Fruit fly (Drosophila melanogaster) whole organism, wandering third instar larva: ENCODE measurements around the gene LUBEL.
A peak's percentile ranks its signal among the peaks of the same experiment; 100 is the strongest.

Source experiments
- Abd-B ChIP-seq: fragments of >200 bp; optimal IDR thresholded peaks from 2 replicates; lab custom pipeline; 2017; ENCODE audit warnings: missing biosample characterization, missing genetic modification characterization
- CG32264 ChIP-seq: fragments of 200-800 bp; sonication (Bioruptor generic); optimal IDR thresholded peaks from 2 replicates; lab custom pipeline; 2016; ENCODE audit warnings: missing biosample characterization, missing genetic modification characterization
- CrebA ChIP-seq: fragments of 200-800 bp; sonication (Bioruptor generic); optimal IDR thresholded peaks from 2 replicates; lab custom pipeline; 2016; ENCODE audit warnings: missing biosample characterization, mild to moderate bottlenecking, missing genetic modification characterization, borderline replicate concordance
- Dif ChIP-seq: fragments of 200-275, 200-300 bp; sonication (Bioruptor generic); optimal IDR thresholded peaks from 2 replicates; lab custom pipeline; 2018; ENCODE audit warnings: missing biosample characterization, missing genetic modification characterization; ENCODE audit not compliant: partially characterized antibody
- GATAd ChIP-seq: sonication (Bioruptor generic); optimal IDR thresholded peaks from 2 replicates; lab custom pipeline; 2016; ENCODE audit warnings: missing biosample characterization, missing genetic modification characterization
- Hnf4 ChIP-seq: fragments of 200-800 bp; sonication (Bioruptor generic); optimal IDR thresholded peaks from 2 replicates; lab custom pipeline; 2016; ENCODE audit warnings: missing biosample characterization, mild to moderate bottlenecking, missing genetic modification characterization
- Hr83 ChIP-seq: fragments of 200-300 bp; sonication (Bioruptor generic); optimal IDR thresholded peaks from 2 replicates; lab custom pipeline; 2016; ENCODE audit warnings: missing biosample characterization, mild to moderate bottlenecking, missing genetic modification characterization, moderate library complexity; ENCODE audit not compliant: poor library complexity, severe bottlenecking
- Jra ChIP-seq: sonication (Bioruptor generic); optimal IDR thresholded peaks from 2 replicates; lab custom pipeline; 2016; ENCODE audit warnings: missing biosample characterization, missing genetic modification characterization
- Mio ChIP-seq: sonication (Bioruptor generic); optimal IDR thresholded peaks from 2 replicates; lab custom pipeline; 2016; ENCODE audit warnings: missing biosample characterization, missing genetic modification characterization
- OdsH ChIP-seq: fragments of 200-800 bp; sonication (Bioruptor generic); optimal IDR thresholded peaks from 2 replicates; lab custom pipeline; 2016; ENCODE audit warnings: missing biosample characterization, mild to moderate bottlenecking, missing genetic modification characterization
- Rel ChIP-seq, 2 experiments: fragments of 200-800 bp; sonication (Bioruptor generic) in 1 of 2; optimal IDR thresholded peaks; 2 replicates in 1 of 2; 3 replicates in 1 of 2; lab custom pipeline; 2016 to 2019; ENCODE audit warnings: mild to moderate bottlenecking in 2 of 2, missing biosample characterization in 2 of 2, missing genetic modification characterization in 2 of 2, moderate library complexity in 1 of 2
- Vsx2 ChIP-seq: fragments of 200-300, 225-300 bp; sonication (Bioruptor generic); optimal IDR thresholded peaks from 2 replicates; lab custom pipeline; 2018; ENCODE audit warnings: missing biosample characterization, missing genetic modification characterization; ENCODE audit not compliant: partially characterized antibody
- brk ChIP-seq: fragments of 200-800 bp; sonication (Bioruptor generic); optimal IDR thresholded peaks from 2 replicates; lab custom pipeline; 2016; ENCODE audit warnings: missing biosample characterization, mild to moderate bottlenecking, missing genetic modification characterization
- dl ChIP-seq, 2 experiments: fragments of 175-275, 200-275 bp in 1 of 2; fragments of 200-275 bp in 1 of 2; sonication (Bioruptor generic); optimal IDR thresholded peaks; lab custom pipeline; 2018; ENCODE audit warnings: mild to moderate bottlenecking in 2 of 2, missing biosample characterization in 2 of 2, missing genetic modification characterization in 2 of 2, moderate library complexity in 2 of 2; ENCODE audit not compliant: partially characterized antibody in 2 of 2, insufficient read depth in 1 of 2
- dmrt93B ChIP-seq: fragments of 200-800 bp; sonication (Bioruptor generic); optimal IDR thresholded peaks from 2 replicates; lab custom pipeline; 2018; ENCODE audit warnings: missing biosample characterization, mild to moderate bottlenecking, missing genetic modification characterization
- dsf ChIP-seq: sonication (Bioruptor generic); optimal IDR thresholded peaks from 2 replicates; lab custom pipeline; 2016; ENCODE audit warnings: missing biosample characterization, missing genetic modification characterization, borderline replicate concordance
- foxo ChIP-seq, 2 experiments: fragments of 200-800 bp; sonication (Bioruptor generic); optimal IDR thresholded peaks; 2 replicates in 1 of 2; 3 replicates in 1 of 2; lab custom pipeline; 2016 to 2017; ENCODE audit warnings: missing biosample characterization in 2 of 2, missing genetic modification characterization in 2 of 2
- fru ChIP-seq: fragments of 200-800 bp; sonication (Bioruptor generic); optimal IDR thresholded peaks from 3 replicates; lab custom pipeline; 2016; ENCODE audit warnings: missing biosample characterization, mild to moderate bottlenecking, missing genetic modification characterization
- h ChIP-seq: fragments of 200-800 bp; sonication (Bioruptor generic); optimal IDR thresholded peaks from 3 replicates; lab custom pipeline; 2016; ENCODE audit warnings: missing biosample characterization, mild to moderate bottlenecking, missing genetic modification characterization
- lola ChIP-seq: fragments of >200 bp; optimal IDR thresholded peaks from 2 replicates; lab custom pipeline; 2017; ENCODE audit warnings: missing biosample characterization, missing genetic modification characterization
- pan ChIP-seq: fragments of >200 bp; optimal IDR thresholded peaks from 2 replicates; lab custom pipeline; 2017
- psq ChIP-seq: fragments of 200-800 bp; sonication (Bioruptor generic); optimal IDR thresholded peaks from 3 replicates; lab custom pipeline; 2017; ENCODE audit warnings: missing biosample characterization, mild to moderate bottlenecking, missing genetic modification characterization, moderate library complexity
- rgr ChIP-seq: fragments of 200-800 bp; sonication (Bioruptor generic); optimal IDR thresholded peaks from 3 replicates; lab custom pipeline; 2016; ENCODE audit warnings: missing biosample characterization, mild to moderate bottlenecking, missing genetic modification characterization
- sage ChIP-seq: fragments of 200-800 bp; sonication (Bioruptor generic); optimal IDR thresholded peaks from 2 replicates; lab custom pipeline; 2016; ENCODE audit warnings: missing biosample characterization, mild to moderate bottlenecking, missing genetic modification characterization
- sv ChIP-seq: fragments of 200-800 bp; sonication (Bioruptor generic); optimal IDR thresholded peaks from 3 replicates; lab custom pipeline; 2016; ENCODE audit warnings: missing biosample characterization, missing genetic modification characterization
- tai ChIP-seq: sonication (Bioruptor generic); optimal IDR thresholded peaks from 2 replicates; lab custom pipeline; 2016; ENCODE audit warnings: missing biosample characterization, missing genetic modification characterization
- woc ChIP-seq: sonication (Bioruptor generic); optimal IDR thresholded peaks from 2 replicates; lab custom pipeline; 2016; ENCODE audit warnings: missing biosample characterization, mild to moderate bottlenecking, missing genetic modification characterization

Gene LUBEL

DNA sequence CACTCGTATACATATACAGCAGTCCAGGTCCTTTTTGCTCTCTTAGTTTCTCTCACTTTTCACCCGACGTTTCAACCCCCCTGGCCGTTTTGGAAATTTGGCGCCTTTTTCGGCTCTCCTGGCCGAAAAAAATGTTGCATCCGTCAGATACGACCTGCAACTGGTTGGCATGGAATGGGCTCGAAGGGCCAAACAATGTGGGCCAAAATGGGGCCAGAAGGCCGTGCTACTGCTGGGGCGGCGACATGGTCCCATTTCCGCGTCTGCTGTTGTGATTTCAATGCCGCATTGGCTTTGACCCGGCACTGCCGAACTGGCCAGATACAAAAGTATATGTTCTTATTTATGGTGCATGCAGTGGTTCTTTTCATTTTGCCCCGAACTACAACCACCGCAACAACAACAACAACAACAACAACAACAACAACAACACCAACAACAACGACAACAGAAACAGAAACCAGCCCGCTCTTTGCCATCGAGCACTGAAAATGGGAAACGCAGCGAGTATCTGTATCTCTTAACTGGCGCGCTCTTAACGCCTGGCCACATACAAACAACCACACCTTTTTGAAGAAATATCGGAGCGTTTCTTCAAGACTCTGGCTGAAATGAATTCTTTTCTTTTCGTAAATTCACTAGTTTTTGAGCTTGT lies 21.3 kb upstream of the LUBEL start:
- peak; percentile 2 for TF ChIP-seq Dif (GFP tag; lab: Kevin White, UChicago)
- TF ChIP-seq Hr83 (GFP tag; lab: Kevin White, UChicago): no peak

DNA sequence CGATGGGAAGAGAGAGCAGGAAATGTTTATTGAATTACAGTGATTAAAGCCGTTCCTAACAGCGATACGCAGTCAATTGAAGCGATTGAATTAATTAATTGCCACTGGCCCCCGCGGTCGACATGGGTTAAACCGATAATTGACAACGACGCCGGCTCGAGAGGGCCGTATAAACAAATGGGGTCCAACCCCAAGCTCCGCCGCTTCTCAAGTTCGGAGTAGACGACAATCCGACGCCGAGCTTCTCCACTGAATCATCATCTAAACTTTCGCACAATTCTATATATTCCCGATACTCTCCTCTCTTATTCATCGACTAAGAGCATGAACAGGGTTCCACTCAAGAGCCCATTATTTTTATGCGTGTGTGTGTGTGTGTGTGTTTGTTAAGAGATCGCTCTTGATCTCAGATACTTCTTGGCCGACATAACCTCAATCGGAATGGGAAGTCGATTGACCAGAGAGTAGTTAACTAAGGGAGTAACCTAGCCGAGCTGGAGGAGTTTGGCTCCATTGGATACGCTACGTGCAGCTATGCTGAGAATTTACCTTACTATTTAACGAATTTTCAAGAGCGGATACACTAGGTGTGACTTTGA lies 19.4 kb upstream of the LUBEL start:
- TF ChIP-seq Mio (GFP tag; lab: Kevin White, UChicago): no peak
- TF ChIP-seq CrebA (GFP tag; lab: Kevin White, UChicago): no peak
- no peak for TF ChIP-seq dsf (GFP tag; lab: Kevin White, UChicago)
- TF ChIP-seq Dif (GFP tag; lab: Kevin White, UChicago): peak; percentile 32
- no peak for TF ChIP-seq CG32264 (GFP tag; lab: Kevin White, UChicago)
- TF ChIP-seq pan (lab: Kevin White, UChicago): no peak
- TF ChIP-seq dl (GFP tag; optimal IDR thresholded peaks at IDR 0.05; lab: Kevin White, UChicago; ENCODE audit: insufficient read depth in 1 of 2, partially characterized antibody in 2 of 2): peak in 1 of 2 experiments; percentile 69
- no peak for TF ChIP-seq sv
- TF ChIP-seq Jra (GFP tag; lab: Kevin White, UChicago): no peak
- TF ChIP-seq Rel (GFP tag; optimal IDR thresholded peaks at IDR 0.05; lab: Kevin White, UChicago): no peak
- no peak for TF ChIP-seq Rel (tag; optimal IDR thresholded peaks at IDR 0.05; lab: Kevin White, UChicago)
- no peak for TF ChIP-seq Vsx2 (GFP tag; lab: Kevin White, UChicago)
- TF ChIP-seq h (GFP tag; lab: Kevin White, UChicago): no peak

DNA sequence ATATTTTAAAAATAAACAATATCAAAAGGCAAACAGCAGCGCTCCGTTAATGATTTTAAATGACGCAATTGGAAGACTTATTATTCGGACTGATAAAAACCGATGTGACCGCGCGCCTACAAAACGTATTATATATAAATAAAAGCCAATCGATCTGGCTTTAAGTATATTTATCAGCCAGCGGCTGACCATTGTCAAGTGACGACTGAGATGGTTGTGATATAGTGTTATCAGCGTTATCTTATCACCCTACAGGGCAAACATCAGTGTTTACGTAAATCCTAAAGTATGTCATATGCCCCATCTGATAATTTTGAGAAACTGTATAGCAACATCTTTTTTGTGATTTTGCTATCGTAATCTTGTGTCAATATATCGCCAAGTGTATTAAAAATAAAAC lies 16.8 kb upstream of the LUBEL start:
- peak; percentile 47 for TF ChIP-seq CrebA (GFP tag; lab: Kevin White, UChicago)
- TF ChIP-seq rgr: no peak
- no peak for TF ChIP-seq Hnf4 (GFP tag; lab: Kevin White, UChicago)
- TF ChIP-seq dl (GFP tag; optimal IDR thresholded peaks at IDR 0.05; lab: Kevin White, UChicago; ENCODE audit: insufficient read depth in 1 of 2, partially characterized antibody in 2 of 2): no peak
- TF ChIP-seq sv: no peak
- no peak for TF ChIP-seq Rel (GFP tag; optimal IDR thresholded peaks at IDR 0.05; lab: Kevin White, UChicago)
- no peak for TF ChIP-seq Rel (tag; optimal IDR thresholded peaks at IDR 0.05; lab: Kevin White, UChicago)
- peak; percentile 43 for TF ChIP-seq sage (GFP tag; lab: Kevin White, UChicago)
- TF ChIP-seq psq (GFP tag; lab: Kevin White, UChicago): no peak
- no peak for TF ChIP-seq OdsH (GFP tag; lab: Kevin White, UChicago)
- no peak for TF ChIP-seq foxo (GFP tag; optimal IDR thresholded peaks at IDR 0.05; lab: Kevin White, UChicago)
- TF ChIP-seq h (GFP tag; lab: Kevin White, UChicago): peak; percentile 3
- no peak for TF ChIP-seq tai (GFP tag; lab: Kevin White, UChicago)
- no peak for TF ChIP-seq Abd-B
- no peak for TF ChIP-seq fru (GFP tag; lab: Kevin White, UChicago)
- no peak for TF ChIP-seq pan (lab: Kevin White, UChicago)
- no peak for TF ChIP-seq GATAd
- no peak for TF ChIP-seq Hr83 (GFP tag; lab: Kevin White, UChicago)
- no peak for TF ChIP-seq woc
- TF ChIP-seq dmrt93B (GFP tag; lab: Kevin White, UChicago): no peak

DNA sequence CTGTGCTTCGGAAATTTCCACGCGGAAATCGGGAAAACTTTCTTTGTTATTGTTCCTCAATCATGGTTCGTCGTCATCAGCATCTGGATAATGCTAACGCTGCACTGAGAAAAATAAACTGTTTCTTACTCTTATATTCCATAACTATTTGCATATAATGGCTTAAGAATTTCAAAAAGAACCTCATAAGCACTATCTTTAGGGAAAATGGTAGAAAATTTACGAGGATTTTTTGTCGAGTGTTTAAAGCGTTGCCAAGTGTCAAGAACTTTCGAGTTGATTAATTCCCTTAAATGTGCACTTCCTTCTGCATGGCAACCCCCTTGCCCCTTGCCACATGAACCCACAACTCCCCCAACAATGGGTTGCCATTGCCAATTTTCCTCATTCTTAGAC lies 15.4 kb upstream of the LUBEL start:
- TF ChIP-seq brk: peak; percentile 37
- TF ChIP-seq sv: peak; percentile 29
- peak; percentile 33 for TF ChIP-seq lola (GFP tag; lab: Kevin White, UChicago)
- TF ChIP-seq dmrt93B (GFP tag; lab: Kevin White, UChicago): no peak
